Worm (Caenorhabditis elegans): Measurements from ENCODE around the gene C30G12.2.

- TF ChIP-seq jun-1 (tag; optimal IDR thresholded peaks at IDR 0.05) (no peak), nhr-76 (tag; optimal IDR thresholded peaks at IDR 0.05) (no peak), lin-35 (GFP tag; optimal IDR thresholded peaks at IDR 0.05) (no peak), fkh-10 (GFP tag; optimal IDR thresholded peaks at IDR 0.05) (no peak), alr-1 (tag; optimal IDR thresholded peaks at IDR 0.05; ENCODE audit: borderline replicate concordance) (no peak)
Observed at ce11 chrII:7245576-7245975, 44.6 kb upstream of the C30G12.2 start, which contains the start of gene skpo-3.
